Worm (Caenorhabditis elegans) whole organism, L2 larva: Measurements from ENCODE around the gene F43G6.17.
A peak's percentile ranks its signal among the peaks of the same experiment; 100 is the strongest.

Experiments used
- alr-1 ChIP-seq: fragments of 150-350 bp; optimal IDR thresholded peaks from 2 replicates; lab custom pipeline; 2014; ENCODE audit warnings: missing biosample characterization, missing genetic modification characterization
- ama-1 ChIP-seq: fragments of 150-350 bp; optimal IDR thresholded peaks from 2 replicates; lab custom pipeline; 2018; ENCODE audit warnings: inconsistent platforms
- blmp-1 ChIP-seq: sonication (generic microtip); optimal IDR thresholded peaks from 2 replicates; lab custom pipeline; 2017; ENCODE audit warnings: missing genetic modification characterization, mild to moderate bottlenecking, missing compliant biosample characterization, antibody characterized with exemption, moderate library complexity; ENCODE audit not compliant: insufficient read depth
- ceh-16 ChIP-seq: fragments of 150-350 bp; optimal IDR thresholded peaks from 2 replicates; lab custom pipeline; 2014; ENCODE audit warnings: missing biosample characterization, missing genetic modification characterization
- crh-2 ChIP-seq: sonication (generic microtip); optimal IDR thresholded peaks from 2 replicates; lab custom pipeline; 2017; ENCODE audit warnings: missing biosample characterization, missing genetic modification characterization
- egl-27 ChIP-seq: sonication (generic microtip); optimal IDR thresholded peaks from 3 replicates; lab custom pipeline; 2017; ENCODE audit warnings: missing biosample characterization, missing genetic modification reagents, missing genetic modification characterization
- elt-1 ChIP-seq: fragments of 150-350 bp; optimal IDR thresholded peaks from 2 replicates; lab custom pipeline; 2014; ENCODE audit warnings: missing biosample characterization, missing genetic modification characterization
- lin-11 ChIP-seq: fragments of 150-350 bp; sonication (generic microtip); optimal IDR thresholded peaks from 2 replicates; lab custom pipeline; 2014; ENCODE audit warnings: missing biosample characterization, missing genetic modification characterization, inconsistent platforms, mixed read lengths
- lin-13 ChIP-seq: fragments of 150-350 bp; optimal IDR thresholded peaks from 2 replicates; lab custom pipeline; 2014; ENCODE audit warnings: missing biosample characterization, missing genetic modification reagents, missing genetic modification characterization
- lin-39 ChIP-seq: fragments of 150-350 bp; optimal IDR thresholded peaks from 2 replicates; lab custom pipeline; 2014; ENCODE audit warnings: missing biosample characterization, missing genetic modification reagents, missing genetic modification characterization
- lsy-2 ChIP-seq, 2 experiments: fragments of 150-350 bp in 1 of 2; sonication (generic microtip) in 1 of 2; optimal IDR thresholded peaks; 2 replicates each; lab custom pipeline; 2014 to 2017; ENCODE audit warnings: missing biosample characterization in 2 of 2, missing genetic modification characterization in 2 of 2
- mab-5 ChIP-seq: fragments of 150-350 bp; optimal IDR thresholded peaks from 2 replicates; lab custom pipeline; 2014; ENCODE audit warnings: missing biosample characterization, missing genetic modification characterization
- mbf-1 ChIP-seq: sonication (generic microtip); optimal IDR thresholded peaks from 2 replicates; lab custom pipeline; 2017; ENCODE audit warnings: missing biosample characterization, missing genetic modification characterization
- mdl-1 ChIP-seq, 2 experiments: fragments of 150-350 bp in 1 of 2; sonication (generic microtip) in 1 of 2; optimal IDR thresholded peaks; 2 replicates each; lab custom pipeline; 2017; ENCODE audit warnings: missing biosample characterization in 2 of 2, missing genetic modification characterization in 2 of 2
- nhr-10 ChIP-seq: sonication (generic microtip); optimal IDR thresholded peaks from 2 replicates; lab custom pipeline; 2017; ENCODE audit warnings: missing biosample characterization, missing genetic modification characterization
- nhr-11 ChIP-seq: fragments of 150-350 bp; optimal IDR thresholded peaks from 2 replicates; lab custom pipeline; 2014; ENCODE audit warnings: missing biosample characterization, missing genetic modification characterization
- nhr-129 ChIP-seq: fragments of 150-350 bp; optimal IDR thresholded peaks from 2 replicates; lab custom pipeline; 2014; ENCODE audit warnings: missing biosample characterization, missing genetic modification characterization
- nhr-21 ChIP-seq: fragments of 150-350 bp; optimal IDR thresholded peaks from 2 replicates; lab custom pipeline; 2014; ENCODE audit warnings: missing biosample characterization, missing genetic modification characterization
- nhr-23 ChIP-seq: fragments of 150-350 bp; optimal IDR thresholded peaks from 2 replicates; lab custom pipeline; 2014; ENCODE audit warnings: missing biosample characterization, missing genetic modification reagents, missing genetic modification characterization
- nhr-25 ChIP-seq: fragments of 150-350 bp; sonication (generic microtip); optimal IDR thresholded peaks from 3 replicates; lab custom pipeline; 2014; ENCODE audit warnings: missing biosample characterization, missing genetic modification characterization
- nhr-6 ChIP-seq: fragments of 150-350 bp; optimal IDR thresholded peaks from 2 replicates; lab custom pipeline; 2014; ENCODE audit warnings: missing biosample characterization, missing genetic modification characterization
- peb-1 ChIP-seq: fragments of 150-350 bp; optimal IDR thresholded peaks from 2 replicates; lab custom pipeline; 2014; ENCODE audit warnings: missing biosample characterization, missing genetic modification characterization
- sem-4 ChIP-seq: fragments of 150-350 bp; optimal IDR thresholded peaks from 2 replicates; lab custom pipeline; 2014; ENCODE audit warnings: missing biosample characterization, missing genetic modification reagents, missing genetic modification characterization
- skn-1 ChIP-seq: sonication (generic microtip); optimal IDR thresholded peaks from 2 replicates; lab custom pipeline; 2017; ENCODE audit warnings: missing biosample characterization, missing genetic modification characterization
- sma-3 ChIP-seq: sonication (generic microtip); optimal IDR thresholded peaks from 2 replicates; lab custom pipeline; 2016; ENCODE audit warnings: missing genetic modification reagents, missing genetic modification characterization, missing compliant biosample characterization
- sma-9 ChIP-seq, 2 experiments: fragments of 150-350 bp in 1 of 2; sonication (generic microtip) in 1 of 2; optimal IDR thresholded peaks; 2 replicates each; lab custom pipeline; 2014 to 2016; ENCODE audit warnings: missing genetic modification characterization in 2 of 2, mild to moderate bottlenecking in 1 of 2, missing biosample characterization in 1 of 2, missing compliant biosample characterization in 1 of 2, missing genetic modification reagents in 1 of 2, moderate library complexity in 1 of 2
- snpc-4 ChIP-seq: fragments of 150-350 bp; optimal IDR thresholded peaks from 2 replicates; lab custom pipeline; 2014; ENCODE audit warnings: missing biosample characterization, missing genetic modification characterization
- unc-39 ChIP-seq: fragments of 150-350 bp; optimal IDR thresholded peaks from 2 replicates; lab custom pipeline; 2014; ENCODE audit warnings: missing biosample characterization, missing genetic modification characterization
- unc-55 ChIP-seq: fragments of 150-350 bp; sonication (generic microtip); optimal IDR thresholded peaks from 3 replicates; lab custom pipeline; 2014; ENCODE audit warnings: missing biosample characterization, missing genetic modification reagents, missing genetic modification characterization
- zag-1 ChIP-seq: fragments of 150-350 bp; optimal IDR thresholded peaks from 2 replicates; lab custom pipeline; 2014; ENCODE audit warnings: missing biosample characterization, missing genetic modification characterization
- ztf-1 ChIP-seq: fragments of 200-800 bp; sonication (Bioruptor generic); conservative IDR thresholded peaks from 2 replicates; pipeline ENCODE4 v1.3.6; 2022; ENCODE audit warnings: missing genetic modification characterization, missing compliant biosample characterization
- ztf-11 ChIP-seq: sonication (generic microtip); optimal IDR thresholded peaks from 2 replicates; lab custom pipeline; 2017; ENCODE audit warnings: missing biosample characterization, missing genetic modification characterization
- ztf-4 ChIP-seq: fragments of 150-350 bp; optimal IDR thresholded peaks from 2 replicates; lab custom pipeline; 2014; ENCODE audit warnings: missing biosample characterization, missing genetic modification characterization

F43G6.17 gene

ce11 chrII:11838353-11838752 is 35.8 kb downstream of the F43G6.17 start:
- TF ChIP-seq mbf-1 (tag; lab: Kevin White, UChicago) (no peak), nhr-11 (tag; lab: Kevin White, UChicago) (no peak), lsy-2 (tag; optimal IDR thresholded peaks at IDR 0.05; lab: Kevin White, UChicago) (no peak), egl-27 (peak; percentile 24), nhr-21 (tag; lab: Kevin White, UChicago) (peak; percentile 79), lin-39 (tag; lab: Kevin White, UChicago) (no peak), mdl-1 (tag; optimal IDR thresholded peaks at IDR 0.05; lab: Kevin White, UChicago) (peak in 1 of 2 experiments; percentile 16), ztf-4 (tag; lab: Kevin White, UChicago) (no peak), ztf-1 (GFP tag; lab: Robert Waterston, UW) (no peak), blmp-1 (peak; percentile 5), sma-3 (GFP tag; lab: Kevin White, UChicago) (peak; percentile 66), nhr-25 (peak; percentile 77), alr-1 (tag; lab: Kevin White, UChicago) (no peak), unc-39 (tag; lab: Kevin White, UChicago) (no peak), sma-9 (GFP tag; optimal IDR thresholded peaks at IDR 0.05; lab: Kevin White, UChicago) (peak; percentile 95), sma-9 (tag; optimal IDR thresholded peaks at IDR 0.05; lab: Kevin White, UChicago) (no peak)

ce11 chrII:11839116-11839515 is 36.6 kb downstream of the F43G6.17 start:
- peak; percentile 46 for TF ChIP-seq sma-9 (GFP tag; optimal IDR thresholded peaks at IDR 0.05; lab: Kevin White, UChicago)
- TF ChIP-seq sma-9 (tag; optimal IDR thresholded peaks at IDR 0.05; lab: Kevin White, UChicago), result no peak
- TF ChIP-seq nhr-25, result peak; percentile 53
- TF ChIP-seq mbf-1 (tag; lab: Kevin White, UChicago), result no peak

ce11 chrII:11841653-11842052 is 39.1 kb downstream of the F43G6.17 start:
- TF ChIP-seq peb-1 (tag; lab: Kevin White, UChicago), result no peak
- TF ChIP-seq egl-27, result no peak
- peak; percentile 28 for TF ChIP-seq nhr-21 (tag; lab: Kevin White, UChicago)
- TF ChIP-seq sma-3 (GFP tag; lab: Kevin White, UChicago), result peak; percentile 55
- TF ChIP-seq lin-11 (tag; lab: Kevin White, UChicago), result no peak
- TF ChIP-seq snpc-4, result peak; percentile 57
- TF ChIP-seq, all 48 proteins: peak for 3

- no peak for TF ChIP-seq zag-1 (tag; lab: Kevin White, UChicago)
- TF ChIP-seq blmp-1, result peak; percentile 3
- peak; percentile 16 for TF ChIP-seq nhr-25
- no peak for TF ChIP-seq nhr-10 (tag; lab: Kevin White, UChicago)
- TF ChIP-seq nhr-23 (tag; lab: Kevin White, UChicago), result no peak
- TF ChIP-seq nhr-6 (tag; lab: Kevin White, UChicago), result no peak
- TF ChIP-seq mab-5 (tag; lab: Kevin White, UChicago), result no peak
Measured at ce11 chrII:11842317-11842716, 39.8 kb downstream of the F43G6.17 start, which contains the start of gene T27D12.1. T27D12.1 (plus strand) TSS chrII:11842617.

ce11 chrII:11842766-11843165 is 40.2 kb downstream of the F43G6.17 start:
- no peak for TF ChIP-seq sem-4 (tag; lab: Kevin White, UChicago)
- no peak for TF ChIP-seq ztf-11
- no peak for TF ChIP-seq crh-2 (tag; lab: Kevin White, UChicago)
- TF ChIP-seq egl-27, result no peak
- TF ChIP-seq elt-1 (tag; lab: Kevin White, UChicago), result no peak
- TF ChIP-seq lin-13, result no peak

- TF ChIP-seq ama-1 (lab: Kevin White, UChicago), result peak; percentile 45
- TF ChIP-seq sma-9 (GFP tag; optimal IDR thresholded peaks at IDR 0.05; lab: Kevin White, UChicago), result peak; percentile 74
- TF ChIP-seq sma-9 (tag; optimal IDR thresholded peaks at IDR 0.05; lab: Kevin White, UChicago), result no peak
- TF ChIP-seq ztf-1 (GFP tag; lab: Robert Waterston, UW), result no peak
- TF ChIP-seq nhr-129, result no peak
- no peak for TF ChIP-seq skn-1
- TF ChIP-seq ceh-16 (tag; lab: Kevin White, UChicago), result no peak
- no peak for TF ChIP-seq mdl-1 (tag; optimal IDR thresholded peaks at IDR 0.05; lab: Kevin White, UChicago)
- TF ChIP-seq egl-27, result no peak
- no peak for TF ChIP-seq unc-55 (GFP tag; lab: Kevin White, UChicago)
- TF ChIP-seq nhr-21 (tag; lab: Kevin White, UChicago), result peak; percentile 71
- TF ChIP-seq sma-3 (GFP tag; lab: Kevin White, UChicago), result peak; percentile 35
- TF ChIP-seq, all 48 proteins: peak for 4
Measured at ce11 chrII:11843441-11843840, 40.9 kb downstream of the F43G6.17 start.
